Fruit fly (Drosophila melanogaster): ENCODE measurements around the gene CG12817.

CG12817 gene

DNA sequence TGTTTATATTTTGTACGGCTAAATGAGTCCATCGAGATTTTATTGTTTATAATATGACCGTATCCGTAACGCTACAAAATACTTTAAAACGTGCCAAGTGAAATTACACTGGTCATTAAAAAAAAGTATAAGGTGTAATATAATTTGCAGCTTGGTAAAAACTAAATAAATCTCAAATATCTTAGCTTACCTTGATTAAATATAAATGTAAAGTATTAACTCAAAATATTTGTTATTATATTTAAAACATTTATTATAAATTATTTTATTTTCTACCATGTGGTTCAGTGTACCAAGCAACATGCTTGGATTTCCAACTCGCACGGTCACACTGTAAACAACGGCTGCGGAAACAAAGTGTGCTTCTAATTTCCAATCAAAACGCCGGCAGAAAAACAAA is 37.3 kb upstream of the CG12817 start, which contains the start of the genes Sirt6 and pont (continued):
- TF ChIP-seq CG7928 (GFP tag; optimal IDR thresholded peaks at IDR 0.05) = peak; percentile 54
- peak; percentile 40 for TF ChIP-seq Atf3 (GFP tag; optimal IDR thresholded peaks at IDR 0.05)
- peak; percentile 96 for TF ChIP-seq croc (GFP tag; conservative IDR thresholded peaks at IDR 0.05)
- TF ChIP-seq CG3847 (GFP tag; IDR thresholded peaks at IDR 0.05) = no peak
- TF ChIP-seq wdn (GFP tag; IDR thresholded peaks at IDR 0.05) = no peak
- no peak for TF ChIP-seq eve (GFP tag; optimal IDR thresholded peaks at IDR 0.05)
- TF ChIP-seq Blimp-1 (GFP tag; optimal IDR thresholded peaks at IDR 0.05) = peak; percentile 95
- TF ChIP-seq abd-A (tag; optimal IDR thresholded peaks at IDR 0.05) = peak; percentile 88
- peak; percentile 37 for TF ChIP-seq Camta (GFP tag; optimal IDR thresholded peaks at IDR 0.05)
- no peak for TF ChIP-seq CG10959 (GFP tag; IDR thresholded peaks at IDR 0.05)
- peak; percentile 97 for TF ChIP-seq unpg (GFP tag; optimal IDR thresholded peaks at IDR 0.05)
- peak; percentile 88 for TF ChIP-seq CG8290 (GFP tag; optimal IDR thresholded peaks at IDR 0.05)
- peak in 1 of 2 experiments; percentile 56 for TF ChIP-seq CG8290 (tag; optimal IDR thresholded peaks at IDR 0.05)
- TF ChIP-seq CG18262 (tag; optimal IDR thresholded peaks at IDR 0.05) = peak; percentile 98
- no peak for TF ChIP-seq CG2129 (GFP tag; IDR thresholded peaks at IDR 0.05; ENCODE audit: partially characterized antibody)
- peak; percentile 77 for TF ChIP-seq CG8359 (GFP tag; optimal IDR thresholded peaks at IDR 0.05; ENCODE audit: borderline replicate concordance)
- TF ChIP-seq CG17186 (GFP tag; optimal IDR thresholded peaks at IDR 0.05) = peak; percentile 36
- no peak for TF ChIP-seq CG16779 (GFP tag; IDR thresholded peaks at IDR 0.05)
- peak; percentile 70 to 76 for TF ChIP-seq Pdp1 (GFP tag; optimal IDR thresholded peaks at IDR 0.05)
- TF ChIP-seq CG18599 (GFP tag; optimal IDR thresholded peaks at IDR 0.05) = peak; percentile 94
- peak; percentile 9 for TF ChIP-seq gro (GFP tag; optimal IDR thresholded peaks at IDR 0.05)
- TF ChIP-seq MBD-R2 (GFP tag; IDR thresholded peaks at IDR 0.05) = no peak
- TF ChIP-seq toy (GFP tag; IDR thresholded peaks at IDR 0.05) = no peak
- TF ChIP-seq gcm2 (GFP tag; optimal IDR thresholded peaks at IDR 0.05) = no peak
- TF ChIP-seq D19A (tag; optimal IDR thresholded peaks at IDR 0.05) = peak; percentile 93
- TF ChIP-seq Oli (tag; optimal IDR thresholded peaks at IDR 0.05) = peak; percentile 96
- TF ChIP-seq zf30C (GFP tag; optimal IDR thresholded peaks at IDR 0.05) = peak; percentile 77
- TF ChIP-seq CG10209 (GFP tag; optimal IDR thresholded peaks at IDR 0.05) = peak; percentile 97
- TF ChIP-seq CG6791 (GFP tag; IDR thresholded peaks at IDR 0.05; ENCODE audit: partially characterized antibody) = no peak
- TF ChIP-seq CG17568 (GFP tag; optimal IDR thresholded peaks at IDR 0.05) = no peak
- TF ChIP-seq Ada2b (GFP tag; IDR thresholded peaks at IDR 0.05) = no peak
- no peak for TF ChIP-seq CG3726 (GFP tag; IDR thresholded peaks at IDR 0.05)
- no peak for TF ChIP-seq CG8478 (optimal IDR thresholded peaks at IDR 0.05)
- TF ChIP-seq CG30020 (tag; optimal IDR thresholded peaks at IDR 0.05) = peak; percentile 87
- peak; percentile 66 for TF ChIP-seq Jarid2 (GFP tag; optimal IDR thresholded peaks at IDR 0.05)
- peak; percentile 91 for TF ChIP-seq Fer1 (GFP tag; optimal IDR thresholded peaks at IDR 0.05)
- TF ChIP-seq CG6272 (GFP tag; IDR thresholded peaks at IDR 0.05) = peak; percentile 97
- TF ChIP-seq Hmr (GFP tag; optimal IDR thresholded peaks at IDR 0.05) = peak; percentile 96
- peak; percentile 84 for TF ChIP-seq Nf-YC (tag; optimal IDR thresholded peaks at IDR 0.05)
- peak; percentile 37 for TF ChIP-seq Mad (GFP tag; optimal IDR thresholded peaks at IDR 0.05)
- TF ChIP-seq bowl (GFP tag; IDR thresholded peaks at IDR 0.05) = no peak
- peak; percentile 88 for TF ChIP-seq org-1 (GFP tag; optimal IDR thresholded peaks at IDR 0.05)
- TF ChIP-seq CG9437 (GFP tag; optimal IDR thresholded peaks at IDR 0.05) = peak; percentile 91
- TF ChIP-seq Ets97D (GFP tag; optimal IDR thresholded peaks at IDR 0.05) = peak; percentile 53
- no peak for TF ChIP-seq CG6175 (GFP tag; IDR thresholded peaks at IDR 0.05)
- peak; percentile 93 for TF ChIP-seq CG12104 (GFP tag; optimal IDR thresholded peaks at IDR 0.05)
- peak; percentile 93 for TF ChIP-seq CG33557 (GFP tag; optimal IDR thresholded peaks at IDR 0.05)
- TF ChIP-seq pan (optimal IDR thresholded peaks at IDR 0.05) = no peak
- no peak for TF ChIP-seq pan (GFP tag; optimal IDR thresholded peaks at IDR 0.05 in 1 of 2, IDR thresholded peaks at IDR 0.05 in 1 of 2)
- TF ChIP-seq stwl (tag; optimal IDR thresholded peaks at IDR 0.05) = peak; percentile 89
- peak; percentile 90 for TF ChIP-seq tio (GFP tag; optimal IDR thresholded peaks at IDR 0.05)
- peak; percentile 2 for TF ChIP-seq Atf-2 (GFP tag; optimal IDR thresholded peaks at IDR 0.05)
